Worm (Caenorhabditis elegans): ENCODE results near the gene abu-4.

abu-4 gene

ce11 chrV:2278543-2278942 lies 3.9 kb downstream of the abu-4 start, which contains the start of gene fbxa-137:
fbxa-137 (plus strand) TSS chrV:2278816.
- TF ChIP-seq lin-14 (GFP tag; optimal IDR thresholded peaks at IDR 0.05), result peak; percentile 14
- TF ChIP-seq egl-27 (tag; optimal IDR thresholded peaks at IDR 0.05), result no peak
- no peak for TF ChIP-seq ceh-88 (GFP tag; IDR thresholded peaks at IDR 0.05)
- no peak for TF ChIP-seq Y116A8C.19 (tag; optimal IDR thresholded peaks at IDR 0.05; ENCODE audit: borderline replicate concordance)
- no peak for TF ChIP-seq nhr-85 (tag)
- no peak for TF ChIP-seq pag-3 (tag; optimal IDR thresholded peaks at IDR 0.05; ENCODE audit: borderline replicate concordance, insufficient read depth)
- no peak for TF ChIP-seq lir-3 (tag; optimal IDR thresholded peaks at IDR 0.05; ENCODE audit: poor library complexity)
- no peak for TF ChIP-seq hlh-17 (GFP tag; optimal IDR thresholded peaks at IDR 0.05; ENCODE audit: borderline replicate concordance)

- TF ChIP-seq snu-23 (GFP tag; optimal IDR thresholded peaks at IDR 0.05) (peak; percentile 62), efl-1 (optimal IDR thresholded peaks at IDR 0.05) (peak; percentile 60 to 63), efl-1 (GFP tag; optimal IDR thresholded peaks at IDR 0.05 in 1 of 2) (peak; percentile 20 to 88), rnt-1 (tag; optimal IDR thresholded peaks at IDR 0.05) (peak; percentile 46), nhr-71 (tag; optimal IDR thresholded peaks at IDR 0.05) (peak; percentile 63), lin-35 (GFP tag; optimal IDR thresholded peaks at IDR 0.05) (peak; percentile 38 to 56), ceh-82 (tag; optimal IDR thresholded peaks at IDR 0.05) (peak in 1 of 3 experiments; percentile 50), F16B12.6 (tag; optimal IDR thresholded peaks at IDR 0.05) (no peak), C16A3.4 (tag; optimal IDR thresholded peaks at IDR 0.05) (peak; percentile 45), nhr-20 (tag; optimal IDR thresholded peaks at IDR 0.05) (peak; percentile 67), fkh-4 (tag; optimal IDR thresholded peaks at IDR 0.05; ENCODE audit: borderline replicate concordance) (no peak), fkh-8 (tag; optimal IDR thresholded peaks at IDR 0.05) (peak; percentile 35), elt-3 (tag; optimal IDR thresholded peaks at IDR 0.05) (peak in 1 of 6 experiments; percentile 47), pag-3 (tag; optimal IDR thresholded peaks at IDR 0.05; ENCODE audit: borderline replicate concordance, insufficient read depth) (peak; percentile 24), nhr-47 (tag; optimal IDR thresholded peaks at IDR 0.05) (peak; percentile 43), irx-1 (tag; optimal IDR thresholded peaks at IDR 0.05) (peak; percentile 30), unc-130 (tag; optimal IDR thresholded peaks at IDR 0.05) (peak; percentile 37), mep-1 (tag; optimal IDR thresholded peaks at IDR 0.05) (peak; percentile 64), lin-14 (GFP tag; optimal IDR thresholded peaks at IDR 0.05) (peak; percentile 96), ztf-11 (tag; optimal IDR thresholded peaks at IDR 0.05) (no peak), nhr-90 (tag; optimal IDR thresholded peaks at IDR 0.05; ENCODE audit: poor library complexity) (peak; percentile 10), mdl-1 (tag; optimal IDR thresholded peaks at IDR 0.05) (peak in 1 of 2 experiments; percentile 7), nhr-85 (tag) (no peak), mef-2 (tag; optimal IDR thresholded peaks at IDR 0.05) (no peak), swsn-7 (tag; optimal IDR thresholded peaks at IDR 0.05) (peak; percentile 23), dpl-1 (GFP tag; optimal IDR thresholded peaks at IDR 0.05) (peak in 2 of 3 experiments; percentile 9 to 56), lsy-2 (tag; optimal IDR thresholded peaks at IDR 0.05) (peak; percentile 29 to 73), sox-4 (tag; optimal IDR thresholded peaks at IDR 0.05) (no peak), ztf-4 (tag; optimal IDR thresholded peaks at IDR 0.05) (no peak), skn-1 (tag; optimal IDR thresholded peaks at IDR 0.05) (peak; percentile 89), xbp-1 (tag; optimal IDR thresholded peaks at IDR 0.05) (peak; percentile 1), lin-15B (tag; optimal IDR thresholded peaks at IDR 0.05) (no peak), blmp-1 (tag; optimal IDR thresholded peaks at IDR 0.05) (peak; percentile 79), tbx-2 (tag; optimal IDR thresholded peaks at IDR 0.05) (peak; percentile 30)
Measured at ce11 chrV:2281499-2281898, 6.9 kb downstream of the abu-4 start, which contains the start of gene nhr-228. nhr-228 (plus strand) TSS chrV:2281759.

ce11 chrV:2285107-2285506 lies 10.5 kb downstream of the abu-4 start, which contains the start of gene nhr-227:
nhr-227 (plus strand) TSS chrV:2285432.
- TF ChIP-seq sptf-1 (tag; optimal IDR thresholded peaks at IDR 0.05), result no peak
- TF ChIP-seq nhr-84 (tag; optimal IDR thresholded peaks at IDR 0.05), result no peak
- TF ChIP-seq unc-30 (tag; optimal IDR thresholded peaks at IDR 0.05), result no peak
- no peak for TF ChIP-seq Y116A8C.19 (tag; optimal IDR thresholded peaks at IDR 0.05; ENCODE audit: borderline replicate concordance)
- TF ChIP-seq efl-1 (optimal IDR thresholded peaks at IDR 0.05), result no peak
- TF ChIP-seq efl-1 (GFP tag; optimal IDR thresholded peaks at IDR 0.05 in 1 of 2), result peak in 1 of 2 experiments; percentile 89
- no peak for TF ChIP-seq nhr-12 (tag; optimal IDR thresholded peaks at IDR 0.05)

All from whole organism, L1 larva.